Worm (Caenorhabditis elegans) whole organism, young adult: ENCODE data around the gene Y56A3A.33.
"Not testable (repeated sequence)": the region's sequence is repeated elsewhere in the genome, so short reads cannot be mapped to it uniquely, and the experiment has no call there.

ENCODE experiments used
- B0019.2 ChIP-seq: fragments of 200-800 bp; sonication (Bioruptor generic); conservative IDR thresholded peaks from 2 replicates; pipeline ENCODE4 v1.3.6; 2022; ENCODE audit warnings: missing genetic modification reagents, missing genetic modification characterization, missing compliant biosample characterization
- D2030.7 ChIP-seq: fragments of 200-800 bp; sonication (Bioruptor generic); IDR thresholded peaks from 2 replicates; pipeline ENCODE4 v1.3.6; 2022; ENCODE audit warnings: missing genetic modification reagents, missing genetic modification characterization, missing compliant biosample characterization
- F33H1.4 ChIP-seq: fragments of 200-800 bp; sonication (Bioruptor generic); IDR thresholded peaks from 2 replicates; pipeline ENCODE4 v1.3.6; 2022; ENCODE audit warnings: missing genetic modification reagents, missing genetic modification characterization, missing compliant biosample characterization
- F39B2.1 ChIP-seq: fragments of 200-800 bp; sonication (Bioruptor generic); IDR thresholded peaks from 2 replicates; pipeline ENCODE4 v1.3.6; 2022; ENCODE audit warnings: missing genetic modification reagents, missing genetic modification characterization, missing compliant biosample characterization
- F52B5.7 ChIP-seq: sonication (generic microtip); optimal IDR thresholded peaks from 2 replicates; lab custom pipeline; 2016; ENCODE audit warnings: mild to moderate bottlenecking, missing genetic modification characterization, missing compliant biosample characterization
- F57C9.4 ChIP-seq: sonication (generic microtip); optimal IDR thresholded peaks from 2 replicates; lab custom pipeline; 2017; ENCODE audit warnings: mild to moderate bottlenecking, missing genetic modification characterization, missing compliant biosample characterization
- T07F8.4 ChIP-seq: sonication (generic microtip); optimal IDR thresholded peaks from 2 replicates; lab custom pipeline; 2016; ENCODE audit warnings: mild to moderate bottlenecking, missing genetic modification characterization, moderate library complexity, missing compliant biosample characterization
- Y53F4B.3 ChIP-seq: fragments of 200-800 bp; sonication (Bioruptor generic); IDR thresholded peaks from 2 replicates; pipeline ENCODE4 v1.3.6; 2022; ENCODE audit warnings: missing genetic modification reagents, missing genetic modification characterization, missing compliant biosample characterization
- Y53G8AR.9 ChIP-seq: fragments of 200-800 bp; sonication (Bioruptor generic); conservative IDR thresholded peaks from 2 replicates; pipeline ENCODE4 v1.3.6; 2022; ENCODE audit warnings: missing genetic modification reagents, missing genetic modification characterization, missing compliant biosample characterization
- ZK185.1 ChIP-seq: sonication (generic microtip); optimal IDR thresholded peaks from 2 replicates; lab custom pipeline; 2016; ENCODE audit warnings: mild to moderate bottlenecking, missing genetic modification characterization, missing compliant biosample characterization; ENCODE audit not compliant: poor library complexity, severe bottlenecking
- bed-2 ChIP-seq: fragments of 200-800 bp; sonication (Bioruptor generic); IDR thresholded peaks from 2 replicates; pipeline ENCODE4 v1.3.6; 2022; ENCODE audit warnings: missing genetic modification reagents, missing genetic modification characterization, missing compliant biosample characterization
- cebp-1 ChIP-seq, 2 experiments: fragments of 200-800 bp in 1 of 2; sonication (Bioruptor generic) in 1 of 2; sonication (generic microtip) in 1 of 2; IDR thresholded peaks in 1 of 2; optimal IDR thresholded peaks in 1 of 2; 2 replicates each; pipeline versions ENCODE4 v1.3.6 to Lab custom; 2017 to 2022; ENCODE audit warnings: missing compliant biosample characterization in 2 of 2, missing genetic modification characterization in 2 of 2, mild to moderate bottlenecking in 1 of 2, missing genetic modification reagents in 1 of 2, moderate library complexity in 1 of 2
- ceh-100 ChIP-seq: fragments of 200-800 bp; sonication (Bioruptor generic); IDR thresholded peaks from 2 replicates; pipeline ENCODE4 v1.3.6; 2022; ENCODE audit warnings: missing genetic modification reagents, missing genetic modification characterization, missing compliant biosample characterization
- ceh-27 ChIP-seq: fragments of 200-800 bp; sonication (Bioruptor generic); optimal IDR thresholded peaks from 2 replicates; lab custom pipeline; 2018; ENCODE audit warnings: mild to moderate bottlenecking, missing genetic modification characterization, moderate library complexity, missing compliant biosample characterization
- ceh-91 ChIP-seq: fragments of 200-800 bp; sonication (Bioruptor generic); IDR thresholded peaks from 2 replicates; pipeline ENCODE4 v1.3.6; 2022; ENCODE audit warnings: missing genetic modification reagents, missing genetic modification characterization, missing compliant biosample characterization
- dox-1 ChIP-seq: fragments of 200-800 bp; sonication (Bioruptor generic); IDR thresholded peaks from 2 replicates; pipeline ENCODE4 v1.3.6; 2022; ENCODE audit warnings: missing genetic modification reagents, missing genetic modification characterization, missing compliant biosample characterization
- dpff-1 ChIP-seq: sonication (generic microtip); optimal IDR thresholded peaks from 2 replicates; lab custom pipeline; 2017; ENCODE audit warnings: mild to moderate bottlenecking, missing genetic modification characterization, missing compliant biosample characterization
- egrh-3 ChIP-seq: fragments of 200-800 bp; sonication (Bioruptor generic); IDR thresholded peaks from 2 replicates; pipeline ENCODE4 v1.3.6; 2022; ENCODE audit warnings: missing genetic modification reagents, missing genetic modification characterization, missing compliant biosample characterization
- ekl-4 ChIP-seq: fragments of 200-800 bp; sonication (Bioruptor generic); IDR thresholded peaks from 2 replicates; pipeline ENCODE4 v1.3.6; 2022; ENCODE audit warnings: missing genetic modification reagents, missing genetic modification characterization, missing compliant biosample characterization
- hmg-1.2 ChIP-seq: fragments of 200-800 bp; sonication (Bioruptor generic); IDR thresholded peaks from 2 replicates; pipeline ENCODE4 v1.3.6; 2022; ENCODE audit warnings: missing genetic modification reagents, missing genetic modification characterization, missing compliant biosample characterization
- lag-1 ChIP-seq: fragments of 200-800 bp; sonication (Bioruptor generic); IDR thresholded peaks from 2 replicates; pipeline ENCODE4 v1.3.6; 2022; ENCODE audit warnings: missing genetic modification reagents, missing genetic modification characterization, missing compliant biosample characterization
- let-526 ChIP-seq: fragments of 200-800 bp; sonication (Bioruptor generic); IDR thresholded peaks from 2 replicates; pipeline ENCODE4 v1.3.6; 2022; ENCODE audit warnings: missing genetic modification reagents, missing genetic modification characterization, missing compliant biosample characterization
- lin-26 ChIP-seq: fragments of 200-800 bp; sonication (Bioruptor generic); IDR thresholded peaks from 2 replicates; pipeline ENCODE4 v1.3.6; 2022; ENCODE audit warnings: missing genetic modification reagents, missing genetic modification characterization, missing compliant biosample characterization
- lin-54 ChIP-seq: fragments of 200-800 bp; sonication (Bioruptor generic); optimal IDR thresholded peaks from 2 replicates; lab custom pipeline; 2018; ENCODE audit warnings: mild to moderate bottlenecking, missing genetic modification characterization, missing compliant biosample characterization
- lsl-1 ChIP-seq: fragments of 200-800 bp; sonication (Bioruptor generic); optimal IDR thresholded peaks from 2 replicates; lab custom pipeline; 2018; ENCODE audit warnings: mild to moderate bottlenecking, missing genetic modification characterization, moderate library complexity, missing compliant biosample characterization
- madf-6 ChIP-seq: fragments of 200-800 bp; sonication (Bioruptor generic); IDR thresholded peaks from 2 replicates; pipeline ENCODE4 v1.3.6; 2022; ENCODE audit warnings: missing genetic modification reagents, missing genetic modification characterization, missing compliant biosample characterization
- mcd-1 ChIP-seq: fragments of 200-800 bp; sonication (Bioruptor generic); IDR thresholded peaks from 2 replicates; pipeline ENCODE4 v1.3.6; 2022; ENCODE audit warnings: missing genetic modification reagents, missing genetic modification characterization, missing compliant biosample characterization
- mxl-1 ChIP-seq: sonication (generic microtip); optimal IDR thresholded peaks from 2 replicates; lab custom pipeline; 2016; ENCODE audit warnings: missing genetic modification characterization, missing compliant biosample characterization
- nfyb-1 ChIP-seq: fragments of 200-800 bp; sonication (Bioruptor generic); IDR thresholded peaks from 2 replicates; pipeline ENCODE4 v1.3.6; 2022; ENCODE audit warnings: missing genetic modification reagents, missing genetic modification characterization, missing compliant biosample characterization
- nhr-80 ChIP-seq: sonication (generic microtip); optimal IDR thresholded peaks from 2 replicates; lab custom pipeline; 2016; ENCODE audit warnings: missing genetic modification characterization, missing compliant biosample characterization
- nhr-90 ChIP-seq: sonication (generic microtip); optimal IDR thresholded peaks from 2 replicates; lab custom pipeline; 2016; ENCODE audit warnings: missing genotype, mild to moderate bottlenecking, missing genetic modification characterization, missing compliant biosample characterization
- pbrm-1 ChIP-seq: fragments of 200-800 bp; sonication (Bioruptor generic); IDR thresholded peaks from 2 replicates; pipeline ENCODE4 v1.3.6; 2022; ENCODE audit warnings: missing genetic modification reagents, missing genetic modification characterization, missing compliant biosample characterization
- rcor-1 ChIP-seq: fragments of 200-800 bp; sonication (Bioruptor generic); IDR thresholded peaks from 2 replicates; pipeline ENCODE4 v1.3.6; 2022; ENCODE audit warnings: missing genetic modification reagents, missing genetic modification characterization, missing compliant biosample characterization
- snpc-4 ChIP-seq, 5 experiments: fragments of 150-350 bp in 1 of 5; sonication (generic microtip) in 4 of 5; optimal IDR thresholded peaks; 2 replicates each; lab custom pipeline; 2014 to 2018; ENCODE audit warnings: missing genetic modification characterization in 5 of 5, missing biosample characterization in 3 of 5, antibody characterized with exemption in 2 of 5, mild to moderate bottlenecking in 2 of 5, missing compliant biosample characterization in 2 of 5, missing genotype in 2 of 5, moderate library complexity in 2 of 5, missing genetic modification reagents in 1 of 5
- tbp1 ChIP-seq: fragments of 200-800 bp; sonication (Bioruptor generic); optimal IDR thresholded peaks from 2 replicates; lab custom pipeline; 2018; ENCODE audit warnings: mild to moderate bottlenecking, missing genetic modification characterization, missing compliant biosample characterization
- zfh-2 ChIP-seq: fragments of 200-800 bp; sonication (Bioruptor generic); conservative IDR thresholded peaks from 2 replicates; pipeline ENCODE4 v1.3.6; 2022; ENCODE audit warnings: missing genetic modification reagents, missing genetic modification characterization, missing compliant biosample characterization
- ztf-28 ChIP-seq: fragments of 200-800 bp; sonication (Bioruptor generic); IDR thresholded peaks from 2 replicates; pipeline ENCODE4 v1.3.6; 2022; ENCODE audit warnings: missing genetic modification reagents, missing genetic modification characterization, missing compliant biosample characterization

The Y56A3A.33 gene

DNA sequence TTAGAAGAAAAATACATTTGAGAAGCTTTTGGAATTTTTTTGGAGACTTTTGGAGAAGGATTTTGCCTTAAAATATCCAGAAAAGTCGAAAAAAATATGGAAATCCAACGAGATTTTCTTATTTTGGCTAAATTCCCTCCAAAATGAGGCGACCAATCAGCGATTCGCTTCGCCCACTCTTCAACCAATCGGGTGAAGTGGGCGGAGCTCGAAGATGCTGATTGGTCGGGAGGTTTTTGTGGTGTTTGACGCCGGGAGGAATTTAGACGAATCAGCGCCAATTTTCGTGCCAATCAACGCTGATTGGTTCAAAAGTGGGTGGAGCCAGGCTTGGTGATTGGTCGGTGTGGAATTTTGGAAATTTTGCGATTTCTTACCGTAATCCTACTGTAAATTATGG is 22.0 kb downstream of the Y56A3A.33 start:
- no peak for TF ChIP-seq ceh-27 (GFP tag; lab: Kevin White, UChicago)
- no peak for TF ChIP-seq let-526
- TF ChIP-seq T07F8.4 (tag; lab: Kevin White, UChicago): no peak
- TF ChIP-seq F57C9.4: no peak
- TF ChIP-seq zfh-2 (GFP tag; lab: Robert Waterston, UW): 0 out of 2 replicates have a peak, but pooled peaks have one; percentile 9
- peak; percentile 85 for TF ChIP-seq nfyb-1 (GFP tag; lab: Robert Waterston, UW)
- TF ChIP-seq Y53F4B.3 (GFP tag; lab: Robert Waterston, UW): no peak
- TF ChIP-seq, all 124 proteins: peak for 2

DNA sequence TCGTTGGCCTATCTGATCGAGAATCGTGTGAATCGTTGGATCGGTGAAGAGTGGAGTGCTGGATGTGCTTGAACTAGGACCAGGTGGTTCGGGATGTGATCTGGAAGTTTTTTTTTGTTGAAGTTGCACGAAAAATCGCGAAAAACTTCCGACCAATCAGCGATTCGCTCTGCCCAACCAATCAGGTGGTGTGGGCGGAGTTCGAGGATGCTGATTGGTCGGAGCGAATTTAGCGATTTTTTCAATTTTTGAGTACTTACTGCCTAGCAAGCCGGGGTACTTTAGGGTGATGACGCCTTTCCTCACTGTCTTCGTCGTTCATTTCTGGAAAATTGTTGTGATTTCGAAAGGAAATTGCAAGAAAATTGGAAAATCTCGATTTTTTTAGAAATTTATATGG is 24.0 kb downstream of the Y56A3A.33 start, which contains the start of gene Y56A3A.30:
TSS of gene Y56A3A.30 (minus strand) at position 324 of the 400 bp plus-strand sequence.
- TF ChIP-seq nfyb-1 (GFP tag; lab: Robert Waterston, UW) (0 out of 2 replicates have a peak, but pooled peaks have one; percentile 18), lag-1 (GFP tag; lab: Robert Waterston, UW) (no peak)
- TF ChIP-seq, all 124 proteins: peak for 1

DNA sequence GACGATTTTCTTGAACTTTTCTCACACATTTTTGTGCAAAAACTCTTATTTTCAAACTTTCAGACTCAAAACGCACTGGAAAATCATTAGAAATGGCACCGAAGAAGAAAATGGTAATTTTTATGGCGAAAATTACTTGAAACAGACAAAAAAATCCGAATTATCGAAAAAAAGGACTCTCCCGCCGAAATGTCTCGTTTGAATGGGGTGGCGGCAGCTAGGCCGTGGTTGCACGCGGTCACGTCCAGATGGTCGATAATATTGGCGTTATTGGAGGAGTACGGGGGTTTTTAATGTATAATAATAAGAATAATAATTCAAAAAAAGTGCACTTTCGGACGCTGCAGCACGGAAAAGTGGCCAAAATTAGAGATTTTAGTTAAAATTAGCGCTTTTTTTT is 28.3 kb downstream of the Y56A3A.33 start, which contains the start of gene Y56A3A.31:
TSS of gene Y56A3A.31 (plus strand) at position 64 of the 400 bp plus-strand sequence.
- TF ChIP-seq ceh-100 (GFP tag; lab: Robert Waterston, UW) (no peak), F52B5.7 (no peak), lin-54 (peak; percentile 22)

DNA sequence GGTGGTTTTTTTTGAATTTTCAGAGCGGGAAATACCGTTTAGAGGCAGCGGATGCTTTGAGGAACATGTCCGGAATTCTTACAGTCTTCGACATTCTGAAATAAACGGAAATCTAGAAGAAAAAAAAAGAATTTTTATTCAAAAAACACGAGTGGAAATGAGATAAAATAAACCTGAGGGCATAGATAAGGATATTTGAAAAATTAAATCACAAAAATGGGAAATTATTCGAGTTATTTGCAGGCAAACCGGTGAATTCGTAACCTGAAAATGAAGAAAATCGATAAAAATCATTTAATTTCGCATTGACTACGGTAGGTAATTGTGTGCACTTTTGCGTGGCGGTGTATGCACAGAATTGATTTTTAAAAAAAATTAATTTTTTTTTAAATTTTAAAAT is 28.8 kb downstream of the Y56A3A.33 start, which contains the start of gene ung-1:
TSS of gene ung-1 (minus strand) at position 101 of the 400 bp plus-strand sequence.
- no peak for TF ChIP-seq nhr-90 (tag; lab: Kevin White, UChicago)
- TF ChIP-seq lsl-1 (GFP tag; lab: Kevin White, UChicago): peak; percentile 76
- no peak for TF ChIP-seq nhr-80 (tag; lab: Kevin White, UChicago)
- TF ChIP-seq dpff-1: no peak
- TF ChIP-seq pbrm-1 (GFP tag; lab: Robert Waterston, UW): no peak
- no peak for TF ChIP-seq ZK185.1

DNA sequence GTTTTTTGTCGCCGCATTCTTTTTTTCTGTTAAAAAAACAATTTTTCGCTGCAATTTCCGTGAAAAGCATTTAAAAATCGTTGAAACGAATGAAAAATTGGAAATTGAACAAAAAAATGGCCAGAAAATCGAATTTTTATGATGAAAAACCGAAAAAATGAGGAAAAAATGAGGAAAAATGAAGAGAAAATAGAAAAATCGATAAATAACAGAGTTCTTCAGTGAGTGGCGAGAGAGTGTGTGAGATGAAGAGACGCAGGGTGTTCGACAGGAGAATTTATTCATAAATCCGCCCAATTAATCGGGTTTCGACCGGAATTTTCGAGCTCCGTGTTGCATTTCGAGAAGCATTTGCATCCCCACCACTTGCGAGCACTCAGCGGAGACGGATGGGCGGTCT is 31.4 kb downstream of the Y56A3A.33 start, which contains the start of gene Y56A3A.28:
TSS of gene Y56A3A.28 (minus strand) at position 33 of the 400 bp plus-strand sequence.
- TF ChIP-seq mxl-1 (tag; lab: Kevin White, UChicago) (no peak), hmg-1.2 (GFP tag; lab: Robert Waterston, UW) (peak; percentile 97)

DNA sequence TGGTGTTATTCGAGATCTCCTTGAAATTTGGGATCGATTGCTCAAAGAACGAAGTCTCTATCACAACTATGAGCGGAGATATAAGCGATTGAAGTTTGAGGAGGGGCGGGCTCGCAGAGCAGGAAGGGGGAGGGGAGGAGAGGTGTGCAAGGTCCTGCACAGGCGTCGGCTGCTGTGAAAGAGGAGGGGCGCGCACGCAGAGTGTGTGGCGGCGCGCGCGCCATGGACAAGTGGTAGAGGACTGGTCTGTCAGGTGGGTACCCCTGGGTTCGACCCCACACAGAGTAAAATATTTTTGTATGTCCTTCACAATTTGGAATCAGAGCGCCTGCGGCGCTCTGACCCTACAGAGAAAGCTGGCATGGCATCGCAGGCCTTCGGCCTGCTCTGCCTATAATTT is 35.7 kb downstream of the Y56A3A.33 start:
- TF ChIP-seq lin-26 (GFP tag; lab: Robert Waterston, UW): peak; percentile 100
- TF ChIP-seq bed-2 (GFP tag; lab: Robert Waterston, UW): 0 out of 2 replicates have a peak, but pooled peaks have one; percentile 42
- TF ChIP-seq D2030.7 (GFP tag; lab: Robert Waterston, UW): peak; percentile 91
- TF ChIP-seq egrh-3: peak; percentile 99
- TF ChIP-seq cebp-1 (GFP tag; IDR thresholded peaks at IDR 0.05; lab: Robert Waterston, UW): 0 out of 2 replicates have a peak, but pooled peaks have one; percentile 23
- TF ChIP-seq cebp-1 (tag; optimal IDR thresholded peaks at IDR 0.05; lab: Kevin White, UChicago); snpc-4 (GFP tag; optimal IDR thresholded peaks at IDR 0.05; lab: Kevin White, UChicago): not testable (repeated sequence)
- TF ChIP-seq dox-1 (GFP tag; lab: Robert Waterston, UW): peak; percentile 75
- TF ChIP-seq madf-6 (GFP tag; lab: Robert Waterston, UW): peak; percentile 81
- TF ChIP-seq rcor-1 (GFP tag; lab: Robert Waterston, UW): peak; percentile 68
- peak; percentile 37 for TF ChIP-seq tbp1
- TF ChIP-seq Y53G8AR.9 (GFP tag; lab: Robert Waterston, UW): 0 out of 2 replicates have a peak, but pooled peaks have one; percentile 37
- TF ChIP-seq F39B2.1 (GFP tag; lab: Robert Waterston, UW): peak; percentile 5; the same call in 1 of the 2 replicates
- peak; percentile 67; the same call in 1 of the 2 replicates for TF ChIP-seq ekl-4 (GFP tag; lab: Robert Waterston, UW)
- TF ChIP-seq B0019.2 (GFP tag; lab: Robert Waterston, UW): peak; percentile 75
- TF ChIP-seq ceh-91: peak; percentile 51
- TF ChIP-seq nfyb-1 (GFP tag; lab: Robert Waterston, UW): peak; percentile 85
- TF ChIP-seq ztf-28 (GFP tag; lab: Robert Waterston, UW): 0 out of 2 replicates have a peak, but pooled peaks have one; percentile 21
- peak; percentile 91 for TF ChIP-seq pbrm-1 (GFP tag; lab: Robert Waterston, UW)
- TF ChIP-seq ceh-100 (GFP tag; lab: Robert Waterston, UW): 0 out of 2 replicates have a peak, but pooled peaks have one; percentile 47
- TF ChIP-seq snpc-4 (tag; optimal IDR thresholded peaks at IDR 0.05; lab: Kevin White, UChicago): peak in 2 of 4 experiments; percentile 17 to 60
- peak; percentile 62 for TF ChIP-seq F33H1.4 (GFP tag; lab: Robert Waterston, UW)
- TF ChIP-seq mcd-1 (GFP tag; lab: Robert Waterston, UW): peak; percentile 79
